Fruit fly (Drosophila melanogaster): Measurements from ENCODE around the gene Hsp67Bc.

The Hsp67Bc gene

dm6 chr3L:9372278-9372975, at the start of gene Hsp67Bc, which contains the start of the genes CG4456 and Hsp22:
Gene Hsp67Bc (minus strand): TSS chr3L:9372497.
Gene CG4456 (plus strand): TSS chr3L:9372722.
Gene Hsp22 (plus strand): TSS chr3L:9372931.
- TF ChIP-seq grn (GFP tag; optimal IDR thresholded peaks at IDR 0.05): peak; percentile 81
- TF ChIP-seq CG1792 (GFP tag; optimal IDR thresholded peaks at IDR 0.05): peak; percentile 1
- no peak for TF ChIP-seq CG14667 (GFP tag; IDR thresholded peaks at IDR 0.05)
- TF ChIP-seq CG1603 (tag; optimal IDR thresholded peaks at IDR 0.05): peak; percentile 0
- TF ChIP-seq z (GFP tag; IDR thresholded peaks at IDR 0.05): no peak
- peak; percentile 45 for TF ChIP-seq pros (GFP tag; optimal IDR thresholded peaks at IDR 0.05)
- peak; percentile 20 for TF ChIP-seq Deaf1 (tag; optimal IDR thresholded peaks at IDR 0.05)
- peak; percentile 20; the same call in 1 of the 3 replicates for TF ChIP-seq Opbp (GFP tag; IDR thresholded peaks at IDR 0.05; ENCODE audit: partially characterized antibody)
- peak; percentile 32 for TF ChIP-seq CG12155 (GFP tag; optimal IDR thresholded peaks at IDR 0.05)
- no peak for TF ChIP-seq CG11723 (GFP tag; optimal IDR thresholded peaks at IDR 0.05)
- peak; percentile 48 for TF ChIP-seq CG34376 (GFP tag; optimal IDR thresholded peaks at IDR 0.05)
- no peak for TF ChIP-seq CHES-1-like (GFP tag; optimal IDR thresholded peaks at IDR 0.05)
- peak; percentile 35 for TF ChIP-seq abd-A (tag; optimal IDR thresholded peaks at IDR 0.05)
- no peak for TF ChIP-seq CG1647 (GFP tag; optimal IDR thresholded peaks at IDR 0.05)
- no peak for TF ChIP-seq slou (GFP tag; optimal IDR thresholded peaks at IDR 0.05)
- peak; percentile 24; the same call in 1 of the 2 replicates for TF ChIP-seq bbx (GFP tag; IDR thresholded peaks at IDR 0.05; ENCODE audit: partially characterized antibody)
- TF ChIP-seq CG6765 (GFP tag; optimal IDR thresholded peaks at IDR 0.05): no peak
- 0 out of 2 replicates have a peak, but pooled peaks have one; percentile 12 for TF ChIP-seq vvl (GFP tag; IDR thresholded peaks at IDR 0.05)
- peak; percentile 33 for TF ChIP-seq fd64A (GFP tag; optimal IDR thresholded peaks at IDR 0.05)
- peak; percentile 21 for TF ChIP-seq CG1529 (GFP tag; optimal IDR thresholded peaks at IDR 0.05)
- peak; percentile 9 for TF ChIP-seq ATbp (GFP tag; optimal IDR thresholded peaks at IDR 0.05)
- TF ChIP-seq CG17912 (GFP tag; optimal IDR thresholded peaks at IDR 0.05): no peak
- TF ChIP-seq Fer1 (GFP tag; optimal IDR thresholded peaks at IDR 0.05): peak; percentile 14
- peak; percentile 18 for TF ChIP-seq CG6254 (GFP tag; optimal IDR thresholded peaks at IDR 0.05)
- peak; percentile 27 for TF ChIP-seq scrt (GFP tag; optimal IDR thresholded peaks at IDR 0.05)
- TF ChIP-seq Blimp-1 (GFP tag; optimal IDR thresholded peaks at IDR 0.05): no peak
- TF ChIP-seq CG13894 (tag; optimal IDR thresholded peaks at IDR 0.05): peak; percentile 39
- TF ChIP-seq CG2678 (tag; optimal IDR thresholded peaks at IDR 0.05): peak; percentile 12
- TF ChIP-seq CG31365 (tag; optimal IDR thresholded peaks at IDR 0.05): peak; percentile 15
- 0 out of 3 replicates have a peak, but pooled peaks have one; percentile 51 for TF ChIP-seq ci (GFP tag; IDR thresholded peaks at IDR 0.05)
- peak; percentile 83 for TF ChIP-seq CG12769 (tag; optimal IDR thresholded peaks at IDR 0.05)
- TF ChIP-seq CG34224 (GFP tag; IDR thresholded peaks at IDR 0.05; ENCODE audit: partially characterized antibody): 0 out of 3 replicates have a peak, but pooled peaks have one; percentile 35
- peak; percentile 28 for TF ChIP-seq wek (GFP tag; optimal IDR thresholded peaks at IDR 0.05)
- TF ChIP-seq CG2875 (GFP tag; optimal IDR thresholded peaks at IDR 0.05): peak; percentile 2
- no peak for TF ChIP-seq CG8290 (GFP tag; optimal IDR thresholded peaks at IDR 0.05)
- peak in 1 of 2 experiments; percentile 33 for TF ChIP-seq CG8290 (tag; optimal IDR thresholded peaks at IDR 0.05)
- peak; percentile 15 for TF ChIP-seq CG12071 (GFP tag; optimal IDR thresholded peaks at IDR 0.05)
- peak; percentile 27 for TF ChIP-seq sug (tag; optimal IDR thresholded peaks at IDR 0.05)
- TF ChIP-seq CTCF (GFP tag; optimal IDR thresholded peaks at IDR 0.05): peak; percentile 5
- peak; percentile 19 for TF ChIP-seq nerfin-1 (tag; optimal IDR thresholded peaks at IDR 0.05)
- TF ChIP-seq Bgb (GFP tag; IDR thresholded peaks at IDR 0.05; ENCODE audit: partially characterized antibody): peak; percentile 27; the same call in 1 of the 2 replicates
- TF ChIP-seq Rfx (GFP tag; IDR thresholded peaks at IDR 0.05): 0 out of 2 replicates have a peak, but pooled peaks have one; percentile 14
- TF ChIP-seq Jarid2 (GFP tag; optimal IDR thresholded peaks at IDR 0.05): peak; percentile 35
- peak; percentile 30 for TF ChIP-seq CG15601 (tag; optimal IDR thresholded peaks at IDR 0.05)
- peak in 1 of 2 experiments; percentile 30 for TF ChIP-seq Pdp1 (GFP tag; optimal IDR thresholded peaks at IDR 0.05)
- peak; percentile 29 for TF ChIP-seq CG13296 (GFP tag; optimal IDR thresholded peaks at IDR 0.05)
- TF ChIP-seq chinmo (GFP tag; IDR thresholded peaks at IDR 0.05; ENCODE audit: partially characterized antibody): peak; percentile 47; the same call in 1 of the 4 replicates
- TF ChIP-seq CG18599 (GFP tag; optimal IDR thresholded peaks at IDR 0.05): peak; percentile 51

Measured in whole organism, embryonic.